Worm (Caenorhabditis elegans) whole organism, midembryonic: ENCODE data around the gene gap-1.

Experiments used
- klf-2 ChIP-seq: fragments of 200-800 bp; sonication (Bioruptor generic); conservative IDR thresholded peaks from 2 replicates; pipeline ENCODE4 v1.3.6; 2022; ENCODE audit warnings: missing genetic modification reagents, missing genetic modification characterization, missing compliant biosample characterization
- med-1 ChIP-seq: sonication (generic microtip); optimal IDR thresholded peaks from 2 replicates; lab custom pipeline; 2017; ENCODE audit warnings: missing genetic modification characterization, mild to moderate bottlenecking, missing compliant biosample characterization, antibody characterized with exemption, missing genetic modification reagents; ENCODE audit not compliant: insufficient read depth
- tab-1 ChIP-seq: fragments of 200-800 bp; sonication (Bioruptor generic); IDR thresholded peaks from 2 replicates; pipeline ENCODE4 v1.3.6; 2022; ENCODE audit warnings: missing genetic modification characterization, missing compliant biosample characterization

- TF ChIP-seq tab-1 (GFP tag; lab: Robert Waterston, UW) (no peak), klf-2 (GFP tag; lab: Robert Waterston, UW) (no peak), med-1 (GFP tag; lab: Kevin White, UChicago) (no peak)
Observed at ce11 chrX:2212141-2212540, 19.8 kb downstream of the gap-1 start.
